Worm (Caenorhabditis elegans) whole organism, early embryonic: ENCODE data around the gene F55C12.2.

ENCODE experiments used
- F13C5.2 ChIP-seq: sonication (generic microtip); optimal IDR thresholded peaks from 2 replicates; lab custom pipeline; 2017; ENCODE audit warnings: mild to moderate bottlenecking, missing genetic modification characterization, inconsistent platforms, missing compliant biosample characterization
- ama-1 ChIP-seq: fragments of 150-350 bp; optimal IDR thresholded peaks from 2 replicates; lab custom pipeline; 2014
- ceh-13 ChIP-seq: fragments of 200-800 bp; sonication (Bioruptor generic); optimal IDR thresholded peaks from 2 replicates; lab custom pipeline; 2018; ENCODE audit warnings: mild to moderate bottlenecking, missing genetic modification characterization, missing compliant biosample characterization
- ceh-36 ChIP-seq: sonication (generic microtip); optimal IDR thresholded peaks from 2 replicates; lab custom pipeline; 2016; ENCODE audit warnings: missing genetic modification characterization, inconsistent platforms, missing compliant biosample characterization
- ets-7 ChIP-seq: sonication (generic microtip); optimal IDR thresholded peaks from 2 replicates; lab custom pipeline; 2016; ENCODE audit warnings: missing genotype, missing genetic modification characterization, missing compliant biosample characterization
- hnd-1 ChIP-seq: sonication (generic microtip); optimal IDR thresholded peaks from 2 replicates; lab custom pipeline; 2016; ENCODE audit warnings: missing genetic modification characterization, missing compliant biosample characterization
- pes-1 ChIP-seq: fragments of 200-800 bp; sonication (Bioruptor generic); IDR thresholded peaks from 2 replicates; pipeline ENCODE4 v1.3.6; 2022; ENCODE audit warnings: missing genetic modification reagents, missing genetic modification characterization, missing compliant biosample characterization
- tbx-37 ChIP-seq: fragments of 200-800 bp; sonication (Bioruptor generic); conservative IDR thresholded peaks from 2 replicates; pipeline ENCODE4 v1.3.6; 2022; ENCODE audit warnings: missing genetic modification reagents, missing genetic modification characterization, missing compliant biosample characterization
- tra-4 ChIP-seq: sonication (generic microtip); optimal IDR thresholded peaks from 2 replicates; lab custom pipeline; 2017; ENCODE audit warnings: missing genetic modification characterization, missing compliant biosample characterization

DNA sequence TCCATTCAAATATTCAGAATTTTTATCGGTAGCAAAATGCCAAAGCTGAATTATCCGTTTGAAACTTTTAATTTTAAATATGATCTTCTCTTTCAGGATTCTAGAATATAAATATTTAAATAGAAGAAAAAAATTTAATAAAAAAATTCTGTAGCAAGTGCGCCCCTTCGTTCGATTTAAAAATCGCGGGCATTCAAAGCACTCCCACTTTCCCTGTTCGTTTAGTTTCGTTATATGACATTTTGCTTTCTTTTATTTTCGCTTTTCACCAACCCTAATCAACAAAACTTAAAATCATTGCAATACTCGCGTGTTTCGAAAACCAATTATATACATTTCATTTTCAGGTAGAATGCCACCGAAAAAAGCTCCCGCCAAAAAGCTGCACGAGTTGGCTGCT lies 45.0 kb downstream of the F55C12.2 start, which contains the start of gene vrk-1:
- TF ChIP-seq tra-4 (tag; lab: Kevin White, UChicago) (no peak), tbx-37 (GFP tag; lab: Robert Waterston, UW) (no peak), ceh-36 (no peak), hnd-1 (tag; lab: Kevin White, UChicago) (no peak), ama-1 (no peak), pes-1 (GFP tag; lab: Robert Waterston, UW) (no peak), F13C5.2 (tag; lab: Kevin White, UChicago) (no peak), ceh-13 (GFP tag; lab: Kevin White, UChicago) (no peak), ets-7 (tag; lab: Kevin White, UChicago) (no peak)
